Worm (Caenorhabditis elegans): Measurements from ENCODE around the gene sec-5.

Gene sec-5

DNA sequence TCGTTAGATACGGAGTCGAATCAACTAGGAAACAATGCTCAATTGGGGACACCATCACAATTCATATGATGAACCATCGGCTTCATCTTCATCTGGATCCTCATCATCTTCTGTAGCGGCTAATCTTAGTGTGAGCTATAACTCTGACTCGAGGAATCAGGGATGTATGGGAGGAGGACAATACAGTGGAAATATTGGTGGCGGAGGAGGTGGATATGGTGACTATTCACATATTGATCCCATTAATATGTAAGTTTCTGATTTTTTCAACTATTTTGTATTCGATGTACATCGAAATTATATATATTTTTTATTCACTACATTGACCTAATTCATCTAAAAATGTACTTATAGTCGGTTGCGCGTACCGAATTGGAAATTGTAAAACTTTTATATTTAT lies 49.6 kb downstream of the sec-5 start:
- TF ChIP-seq W03F9.2 (tag; optimal IDR thresholded peaks at IDR 0.05) = no peak
- no peak for TF ChIP-seq him-1 (tag; optimal IDR thresholded peaks at IDR 0.05)
- no peak for TF ChIP-seq dao-5 (tag; optimal IDR thresholded peaks at IDR 0.05)

DNA sequence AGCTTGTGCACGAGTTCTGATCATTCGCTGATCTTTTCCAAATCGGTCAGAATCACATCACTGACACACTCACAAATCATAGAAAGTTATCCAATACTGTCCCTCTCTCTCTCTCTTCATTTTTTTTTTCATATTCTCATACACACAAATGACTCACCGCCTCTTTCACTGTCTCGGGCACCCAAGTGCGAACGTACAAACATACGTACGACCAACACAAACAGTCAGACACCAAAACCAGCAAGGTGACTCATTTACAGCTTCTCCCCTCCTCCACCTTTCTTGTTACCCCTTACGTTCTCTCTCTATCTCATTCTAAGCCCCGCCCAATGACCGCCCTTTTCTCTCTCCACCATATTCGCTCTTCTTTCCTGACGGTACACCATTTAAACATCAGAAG lies 50.0 kb downstream of the sec-5 start:
- TF ChIP-seq dao-5 (tag; optimal IDR thresholded peaks at IDR 0.05) (no peak), W03F9.2 (tag; optimal IDR thresholded peaks at IDR 0.05) (no peak), him-1 (tag; optimal IDR thresholded peaks at IDR 0.05) (no peak)

DNA sequence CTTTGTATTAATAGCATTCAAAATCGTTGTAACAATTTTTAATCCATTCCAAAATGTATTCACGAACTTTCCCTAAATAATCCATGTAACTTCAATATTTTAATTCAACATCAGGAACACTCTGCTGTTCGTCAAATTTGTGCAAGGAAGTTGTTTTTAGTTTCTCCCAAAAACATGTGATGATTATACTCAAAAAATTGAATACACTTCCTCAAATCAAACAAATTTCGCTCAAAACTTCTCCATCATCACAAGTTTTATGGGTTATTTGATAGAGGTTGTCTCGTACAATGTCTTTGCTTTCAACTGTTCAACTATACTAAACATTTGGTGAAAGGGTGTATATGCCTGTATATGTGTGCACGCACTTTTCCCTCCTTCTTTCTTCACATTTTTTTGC lies 51.9 kb downstream of the sec-5 start:
- TF ChIP-seq dao-5 (tag; optimal IDR thresholded peaks at IDR 0.05) = no peak
- TF ChIP-seq him-1 (tag; optimal IDR thresholded peaks at IDR 0.05) = no peak
- no peak for TF ChIP-seq W03F9.2 (tag; optimal IDR thresholded peaks at IDR 0.05)

DNA sequence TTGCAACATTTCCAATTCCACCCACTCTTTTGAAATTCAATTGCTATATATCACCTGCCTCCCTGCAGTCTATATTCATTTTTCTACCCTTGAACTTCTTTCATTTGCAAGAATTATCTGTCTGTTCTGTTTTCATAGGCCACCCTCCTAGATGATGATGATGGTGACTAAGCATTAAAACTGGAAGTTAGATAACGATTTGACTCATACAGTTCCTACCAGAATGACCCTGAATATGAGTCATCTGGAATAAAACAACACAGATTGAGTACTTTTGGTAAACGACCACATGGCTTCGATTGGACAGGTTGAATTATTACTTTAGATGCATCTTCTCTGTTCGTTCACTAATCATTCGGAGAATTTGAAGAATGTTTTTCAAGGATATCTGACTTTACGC lies 52.6 kb downstream of the sec-5 start:
- no peak for TF ChIP-seq him-1 (tag; optimal IDR thresholded peaks at IDR 0.05)
- no peak for TF ChIP-seq dao-5 (tag; optimal IDR thresholded peaks at IDR 0.05)
- TF ChIP-seq W03F9.2 (tag; optimal IDR thresholded peaks at IDR 0.05) = no peak

Measured in whole organism, L4/young adult.